Fruit fly (Drosophila melanogaster) ovary, adult (tissue): ENCODE data around the gene CG1409.

ENCODE experiments used
- CG17801 ChIP-seq: fragments of 200-800 bp; optimal IDR thresholded peaks from 2 replicates; lab custom pipeline; 2019; ENCODE audit warnings: missing biosample characterization, mild to moderate bottlenecking, missing genetic modification characterization, moderate library complexity; ENCODE audit not compliant: partially characterized antibody

CG1409 gene

DNA sequence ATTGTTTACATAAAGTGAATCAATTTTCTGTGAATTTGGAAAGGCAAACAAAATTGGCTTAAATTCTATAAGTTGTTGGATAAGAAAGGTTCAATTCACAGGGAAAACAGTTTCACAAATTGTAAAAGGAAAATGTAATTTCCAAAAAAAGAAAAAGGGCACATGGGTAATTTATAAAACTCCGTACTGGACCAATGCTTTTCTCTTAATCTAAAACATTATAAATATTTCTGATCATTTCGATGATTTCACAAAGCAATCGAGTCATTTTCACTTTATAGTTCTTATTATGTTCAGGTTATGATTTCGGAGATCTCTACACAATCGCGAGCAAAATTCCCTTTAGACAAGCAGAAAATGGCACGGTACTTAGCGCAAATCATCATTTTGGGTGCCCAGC is at the start of gene CG1409:
Gene CG1409, plus strand, starts transcription at position 301 of the 400 bp plus-strand sequence.
- no peak for TF ChIP-seq CG17801 (GFP tag; lab: Kevin White, UChicago)

- TF ChIP-seq CG17801 (GFP tag; lab: Kevin White, UChicago) = no peak
Measured at dm6 chrX:7822910-7823309, 35.1 kb upstream of the CG1409 start.

DNA sequence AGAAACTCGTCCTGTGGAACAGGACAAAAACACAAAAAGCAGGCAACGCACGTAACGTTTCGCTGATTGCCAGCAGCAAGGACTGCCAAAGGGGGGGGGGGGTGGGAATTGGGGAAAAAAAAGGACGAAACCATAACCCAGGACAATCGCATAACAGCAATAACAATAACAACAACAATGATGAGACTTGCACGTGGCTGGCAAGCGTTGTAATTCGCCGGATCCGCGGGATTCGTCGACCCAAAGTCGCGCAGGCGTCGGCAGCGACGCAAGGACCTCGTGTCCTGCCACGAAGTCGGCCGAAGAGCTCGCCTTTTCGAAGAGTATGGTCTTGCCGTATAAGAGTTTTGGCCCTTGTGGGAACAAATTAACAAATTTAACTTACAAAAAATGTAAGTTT is 32.7 kb upstream of the CG1409 start:
- TF ChIP-seq CG17801 (GFP tag; lab: Kevin White, UChicago) = no peak

- no peak for TF ChIP-seq CG17801 (GFP tag; lab: Kevin White, UChicago)
Measured at dm6 chrX:7825897-7826296, 32.1 kb upstream of the CG1409 start, which contains the start of gene CARPA. CARPA (plus strand) TSS chrX:7826197.

DNA sequence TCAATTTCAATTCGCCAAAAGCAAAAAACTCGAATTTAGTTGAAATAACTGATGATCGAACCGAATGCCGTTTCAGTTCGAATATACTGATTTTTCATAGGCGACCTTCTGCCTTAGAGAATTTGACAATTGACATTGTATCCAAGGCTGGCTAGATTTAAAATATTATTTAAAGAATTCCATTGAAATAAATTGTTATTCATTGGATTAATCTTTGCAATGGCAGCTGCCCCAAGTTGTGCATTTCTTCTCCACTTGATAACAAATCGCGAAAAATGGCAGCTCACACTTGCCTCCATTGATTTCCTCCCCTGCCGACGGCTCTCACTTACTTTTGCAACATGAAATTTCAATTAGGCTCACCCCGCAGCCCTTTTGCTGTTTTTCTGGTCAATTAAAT is 3.8 kb upstream of the CG1409 start, which contains the start of gene CG10920:
Gene CG10920, minus strand, starts transcription at position 101 of the 400 bp plus-strand sequence.
- TF ChIP-seq CG17801 (GFP tag; lab: Kevin White, UChicago) = no peak

dm6 chrX:7866868-7867267 is 8.9 kb downstream of the CG1409 start, which contains the start of gene Ir7b:
Ir7b (minus strand) TSS chrX:7866968.
- TF ChIP-seq CG17801 (GFP tag; lab: Kevin White, UChicago) = no peak

- peak; percentile 74 for TF ChIP-seq CG17801 (GFP tag; lab: Kevin White, UChicago)
Measured at dm6 chrX:7873172-7873930, 15.4 kb downstream of the CG1409 start, which contains the start of gene dec. dec (minus strand) TSS chrX:7873222.

dm6 chrX:7874094-7874493 is 16.1 kb downstream of the CG1409 start, which contains the start of gene Ir7c:
Ir7c (plus strand) TSS chrX:7874394.
- no peak for TF ChIP-seq CG17801 (GFP tag; lab: Kevin White, UChicago)

dm6 chrX:7878736-7879135 is 20.8 kb downstream of the CG1409 start, which contains the start of gene Ir7d:
Ir7d (minus strand) TSS chrX:7878836.
- TF ChIP-seq CG17801 (GFP tag; lab: Kevin White, UChicago) = no peak

DNA sequence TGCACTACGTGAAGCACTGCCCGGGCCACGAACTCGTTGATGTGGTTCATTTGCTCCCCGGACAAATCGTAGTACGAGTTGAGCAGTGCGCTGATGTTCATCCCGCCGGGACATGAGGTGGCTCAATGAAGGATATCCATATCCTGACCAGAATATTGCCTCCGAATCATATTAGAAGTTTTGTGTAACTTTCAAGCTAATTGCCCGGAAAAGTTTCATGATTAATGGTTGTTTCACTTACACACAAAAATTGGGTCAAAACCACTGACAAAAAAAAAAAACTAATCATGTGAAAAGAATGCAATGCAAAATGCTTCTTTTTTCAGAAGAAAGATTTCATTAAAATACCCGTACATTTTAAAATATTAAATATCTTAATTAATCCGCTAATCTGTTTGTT is 23.6 kb downstream of the CG1409 start, which contains the start of gene Ir7e:
Gene Ir7e, minus strand, starts transcription at position 101 of the 400 bp plus-strand sequence.
- TF ChIP-seq CG17801 (GFP tag; lab: Kevin White, UChicago) = no peak

dm6 chrX:7883926-7884325 is 26.0 kb downstream of the CG1409 start, which contains the start of gene Ir7f:
Ir7f (minus strand) TSS chrX:7884026.
- TF ChIP-seq CG17801 (GFP tag; lab: Kevin White, UChicago) = no peak

- TF ChIP-seq CG17801 (GFP tag; lab: Kevin White, UChicago) = no peak
Measured at dm6 chrX:7884360-7884759, 26.4 kb downstream of the CG1409 start, which contains the start of gene Ir7g. Ir7g (plus strand) TSS chrX:7884660.

- peak; percentile 84 for TF ChIP-seq CG17801 (GFP tag; lab: Kevin White, UChicago)
Measured at dm6 chrX:7888386-7889024, 30.5 kb downstream of the CG1409 start, which contains the start of gene Acat1. Acat1 (minus strand) TSS chrX:7888785.

DNA sequence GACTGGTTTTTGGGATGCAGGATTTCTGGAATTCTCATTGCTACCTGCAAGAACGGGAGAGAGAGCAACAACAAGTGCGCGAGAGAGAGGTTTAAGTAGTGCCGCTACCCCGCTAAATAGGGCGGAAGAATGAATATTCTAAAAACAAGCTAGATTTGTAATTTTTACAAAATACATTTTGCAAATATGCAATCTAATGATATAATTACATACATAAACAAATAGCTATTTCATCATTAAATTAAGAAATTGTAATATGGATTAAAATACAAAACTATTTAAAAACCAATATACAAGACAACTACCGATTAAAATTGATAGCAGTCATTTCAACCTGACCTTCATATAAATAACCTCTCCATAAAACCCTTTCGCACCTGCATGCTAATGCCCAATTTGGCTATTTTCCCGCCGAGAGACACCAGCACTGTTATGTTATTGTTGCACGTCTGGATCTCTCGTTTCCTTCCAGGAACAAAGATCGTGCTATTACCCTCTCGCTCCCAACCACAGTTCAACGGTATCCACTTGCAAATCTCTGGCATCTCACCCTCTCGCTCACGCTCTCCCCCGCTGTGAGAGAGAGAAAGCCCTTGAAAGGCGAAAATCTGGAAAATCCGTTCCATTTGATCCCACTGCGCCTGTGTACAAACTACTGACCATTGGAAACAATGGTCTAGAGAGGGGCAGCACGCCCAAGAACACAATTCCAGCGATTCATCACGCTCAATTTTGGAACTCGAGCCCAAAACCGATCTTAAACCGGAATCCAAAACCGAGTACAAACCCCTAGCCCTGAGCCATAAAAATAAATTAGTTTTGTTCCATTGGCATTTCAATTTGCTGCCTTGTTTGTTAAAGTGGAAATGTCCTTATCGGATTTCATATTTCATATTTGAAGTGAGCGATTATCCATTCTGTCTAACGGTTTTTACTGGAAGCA is 33.9 kb downstream of the CG1409 start, which contains the start of gene Nek2:
Gene Nek2, minus strand, starts transcription at position 51 of the 943 bp plus-strand sequence.
- no peak for TF ChIP-seq CG17801 (GFP tag; lab: Kevin White, UChicago)
